Worm (Caenorhabditis elegans): ENCODE measurements around the gene cey-1.

Gene cey-1

DNA sequence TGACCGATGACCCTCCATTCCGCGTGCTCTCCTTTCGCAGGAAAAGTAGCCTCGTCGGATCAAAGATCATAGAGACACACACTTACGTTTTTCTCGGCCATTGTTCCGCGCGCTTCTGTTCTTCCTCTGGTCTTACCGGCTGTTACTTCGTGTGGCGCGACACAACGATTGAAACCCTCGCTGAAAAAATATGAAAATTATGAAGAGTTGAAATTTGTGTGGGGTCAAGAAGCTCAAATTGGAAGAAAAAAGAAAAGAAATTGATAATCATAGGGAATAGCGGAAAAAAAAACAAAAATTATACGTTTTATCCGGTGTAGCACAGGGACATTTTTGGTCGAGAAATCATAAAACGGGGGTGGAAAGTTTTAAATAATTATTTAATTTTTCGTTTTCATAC lies at the start of gene cey-1:
TSS of gene cey-1 (minus strand) at position 180 of the 400 bp plus-strand sequence.
- TF ChIP-seq nhr-11 (tag; optimal IDR thresholded peaks at IDR 0.05), result no peak
- no peak for TF ChIP-seq nhr-43 (tag; optimal IDR thresholded peaks at IDR 0.05; ENCODE audit: poor library complexity, severe bottlenecking)
- no peak for TF ChIP-seq nhr-28 (tag; optimal IDR thresholded peaks at IDR 0.05)
- no peak for TF ChIP-seq egl-5 (tag; optimal IDR thresholded peaks at IDR 0.05)
- no peak for TF ChIP-seq elt-3 (tag; optimal IDR thresholded peaks at IDR 0.05)
- TF ChIP-seq hmg-11 (tag; optimal IDR thresholded peaks at IDR 0.05), result no peak
- TF ChIP-seq ceh-9 (tag; optimal IDR thresholded peaks at IDR 0.05), result no peak
- no peak for TF ChIP-seq egl-27 (tag; optimal IDR thresholded peaks at IDR 0.05)
- TF ChIP-seq daf-12 (tag; optimal IDR thresholded peaks at IDR 0.05), result no peak

DNA sequence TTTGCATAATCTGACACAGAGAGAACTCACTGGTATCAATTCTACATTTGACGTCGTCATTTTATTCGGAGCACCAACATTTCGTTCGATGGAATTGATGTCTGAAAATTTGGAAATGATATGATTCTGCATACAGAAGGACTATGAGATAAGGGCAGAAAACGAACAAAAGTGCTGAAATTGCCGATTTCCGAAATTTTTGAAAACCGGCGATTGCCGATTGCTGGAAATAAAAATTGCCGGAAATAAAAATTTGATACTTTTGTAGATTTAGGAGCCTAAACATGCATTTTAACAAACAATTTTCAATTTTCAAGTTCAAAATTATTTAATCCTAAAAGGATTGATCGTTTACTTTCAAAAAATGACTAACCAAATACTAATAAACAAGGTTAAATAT lies 48.4 kb upstream of the cey-1 start, which contains the start of gene unc-53:
TSS of gene unc-53 (minus strand) at position 101 of the 400 bp plus-strand sequence.
- TF ChIP-seq ceh-9 (tag; optimal IDR thresholded peaks at IDR 0.05), result no peak

DNA sequence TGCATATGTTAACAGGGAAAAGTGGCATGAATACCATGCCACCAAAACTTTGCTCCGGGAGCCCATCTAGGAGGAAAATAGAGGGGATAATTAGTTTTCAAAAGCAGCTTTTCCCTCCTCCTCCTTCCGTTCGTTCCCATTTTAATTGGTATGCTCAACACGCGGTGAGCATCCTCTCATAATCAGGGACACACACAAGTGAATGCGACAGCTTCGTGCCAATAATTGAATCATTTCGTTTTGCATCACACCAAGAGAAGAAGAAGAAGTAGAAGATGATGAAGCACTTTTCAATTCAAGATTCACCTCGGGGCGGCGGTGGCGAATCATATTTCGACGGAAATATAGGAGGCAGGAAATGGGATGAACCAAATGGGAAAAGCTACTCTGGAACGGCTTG lies 47.1 kb upstream of the cey-1 start:
- no peak for TF ChIP-seq snpc-4 (tag; optimal IDR thresholded peaks at IDR 0.05)
- no peak for TF ChIP-seq nhr-43 (tag; optimal IDR thresholded peaks at IDR 0.05; ENCODE audit: poor library complexity, severe bottlenecking)
- TF ChIP-seq ztf-4 (tag; optimal IDR thresholded peaks at IDR 0.05), result no peak
- TF ChIP-seq ZK546.5 (tag; optimal IDR thresholded peaks at IDR 0.05), result no peak
- no peak for TF ChIP-seq nhr-12 (tag; optimal IDR thresholded peaks at IDR 0.05)
- TF ChIP-seq elt-2 (tag; optimal IDR thresholded peaks at IDR 0.05), result no peak
- no peak for TF ChIP-seq eor-1 (tag; optimal IDR thresholded peaks at IDR 0.05)
- no peak for TF ChIP-seq lsy-12 (tag; optimal IDR thresholded peaks at IDR 0.05)
- no peak for TF ChIP-seq nhr-76 (tag; optimal IDR thresholded peaks at IDR 0.05)
- no peak for TF ChIP-seq jun-1 (tag; optimal IDR thresholded peaks at IDR 0.05)
- TF ChIP-seq nhr-237 (tag; optimal IDR thresholded peaks at IDR 0.05), result no peak
- no peak for TF ChIP-seq daf-12 (tag; optimal IDR thresholded peaks at IDR 0.05)

DNA sequence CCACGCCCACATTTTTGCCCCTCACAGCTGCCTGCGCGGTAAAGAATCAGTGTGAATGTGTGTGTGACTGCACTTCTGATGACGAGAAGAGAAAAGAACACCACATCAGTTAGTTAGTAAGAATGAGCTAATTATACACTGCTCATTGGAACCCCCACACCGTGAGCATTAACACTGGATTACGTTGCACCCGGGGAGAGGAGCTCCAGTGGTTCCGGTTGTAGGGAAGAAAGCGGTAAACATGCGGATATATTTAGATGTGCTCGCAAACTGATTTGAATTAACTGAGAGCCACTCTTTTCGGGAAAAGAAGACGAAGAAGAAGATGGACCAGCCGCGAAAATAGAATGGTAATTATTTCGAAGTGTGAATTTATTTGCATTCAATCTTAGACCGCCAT lies 45.8 kb upstream of the cey-1 start:
- TF ChIP-seq sea-2 (GFP tag; optimal IDR thresholded peaks at IDR 0.05), result no peak
- no peak for TF ChIP-seq daf-12 (tag; optimal IDR thresholded peaks at IDR 0.05)
- no peak for TF ChIP-seq elt-1 (tag; optimal IDR thresholded peaks at IDR 0.05)
- TF ChIP-seq fkh-2 (tag; optimal IDR thresholded peaks at IDR 0.05), result no peak
- no peak for TF ChIP-seq egl-5 (tag; optimal IDR thresholded peaks at IDR 0.05)
- TF ChIP-seq aly-2 (tag; optimal IDR thresholded peaks at IDR 0.05), result no peak
- no peak for TF ChIP-seq lin-39 (tag; optimal IDR thresholded peaks at IDR 0.05)
- no peak for TF ChIP-seq nhr-12 (tag; optimal IDR thresholded peaks at IDR 0.05)
- no peak for TF ChIP-seq nhr-28 (tag; optimal IDR thresholded peaks at IDR 0.05)
- TF ChIP-seq mdl-1 (tag; optimal IDR thresholded peaks at IDR 0.05), result no peak
- no peak for TF ChIP-seq tbx-2 (tag; optimal IDR thresholded peaks at IDR 0.05)
- TF ChIP-seq nhr-237 (tag; optimal IDR thresholded peaks at IDR 0.05), result no peak
- TF ChIP-seq R02D3.7 (tag; optimal IDR thresholded peaks at IDR 0.05), result no peak
- no peak for TF ChIP-seq nhr-11 (tag; optimal IDR thresholded peaks at IDR 0.05)
- TF ChIP-seq ceh-9 (tag; optimal IDR thresholded peaks at IDR 0.05), result no peak

DNA sequence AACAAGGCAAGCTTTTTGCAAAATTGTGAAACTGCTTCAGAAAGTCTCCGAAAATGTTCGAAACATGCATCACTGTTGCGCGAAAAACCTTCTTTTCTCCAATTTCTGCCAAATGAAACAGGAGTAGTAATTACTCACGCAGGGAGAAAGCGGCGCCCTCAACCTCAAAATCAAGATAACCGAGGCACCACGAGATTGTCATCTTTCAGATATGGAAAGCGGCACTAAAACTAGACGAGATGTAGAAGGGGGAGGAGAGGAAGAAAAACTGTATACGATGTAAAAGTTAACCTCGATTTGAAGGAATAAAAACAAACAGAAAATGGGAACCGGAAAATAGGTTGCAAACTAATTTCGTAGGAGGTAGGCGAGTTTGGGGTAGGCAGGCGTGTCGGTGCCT lies 35.5 kb upstream of the cey-1 start:
- TF ChIP-seq jun-1 (tag; optimal IDR thresholded peaks at IDR 0.05) (no peak), nhr-12 (tag; optimal IDR thresholded peaks at IDR 0.05) (no peak), nhr-237 (tag; optimal IDR thresholded peaks at IDR 0.05) (no peak), nhr-25 (tag; optimal IDR thresholded peaks at IDR 0.05) (peak; percentile 12), elt-1 (tag; optimal IDR thresholded peaks at IDR 0.05) (peak; percentile 82)

DNA sequence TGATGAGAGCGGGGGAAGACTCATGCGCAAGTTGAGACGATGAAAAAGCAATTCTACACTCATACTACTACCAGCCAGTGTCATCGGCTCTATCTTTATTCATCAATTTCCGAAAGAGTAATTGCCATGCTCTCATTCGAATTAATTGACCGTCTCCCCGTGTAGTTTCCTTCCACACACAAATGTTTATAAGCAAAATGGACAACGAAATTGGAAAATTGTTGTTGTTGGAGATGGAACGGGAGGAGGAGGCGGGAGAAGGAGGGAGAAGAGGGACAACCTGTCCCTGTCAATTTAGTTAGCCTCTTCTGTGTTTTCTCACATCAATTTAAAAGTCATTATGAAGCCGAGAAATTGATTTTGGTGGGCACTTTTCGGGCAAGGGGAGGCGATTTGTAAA lies 31.6 kb upstream of the cey-1 start:
- no peak for TF ChIP-seq nhr-67 (tag; optimal IDR thresholded peaks at IDR 0.05)
- TF ChIP-seq lin-39 (tag; optimal IDR thresholded peaks at IDR 0.05), result no peak
- no peak for TF ChIP-seq eor-1 (tag; optimal IDR thresholded peaks at IDR 0.05)
- TF ChIP-seq mdl-1 (tag; optimal IDR thresholded peaks at IDR 0.05), result no peak

DNA sequence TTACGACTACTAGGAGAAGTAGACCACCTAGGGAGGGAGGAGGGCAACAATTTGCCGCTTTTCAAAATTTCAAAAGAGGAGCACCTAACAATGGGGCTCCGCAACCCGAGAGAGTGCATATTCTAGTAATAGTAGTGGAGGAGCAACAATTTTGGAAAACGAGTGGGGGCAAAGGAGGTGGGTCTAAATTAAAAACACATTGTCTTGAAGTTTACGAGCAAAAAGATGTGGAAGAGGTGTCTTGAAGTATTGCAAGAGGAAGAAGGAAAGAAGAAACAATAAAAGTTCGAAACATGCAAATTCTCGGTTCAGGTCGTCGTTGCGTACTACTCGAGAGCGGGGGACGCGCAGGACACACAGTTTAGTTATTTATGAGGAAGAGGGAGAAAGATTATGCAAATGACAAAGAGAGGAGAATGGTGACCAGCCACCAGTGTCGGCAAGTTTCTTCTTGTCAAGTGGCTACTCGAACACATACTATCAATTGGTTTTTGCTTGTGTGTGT lies 23.2 kb upstream of the cey-1 start:
- TF ChIP-seq skn-1 (tag; optimal IDR thresholded peaks at IDR 0.05) (no peak), unc-39 (tag; optimal IDR thresholded peaks at IDR 0.05) (no peak), mdl-1 (tag; optimal IDR thresholded peaks at IDR 0.05) (no peak), eor-1 (tag; optimal IDR thresholded peaks at IDR 0.05) (no peak), sea-2 (GFP tag; optimal IDR thresholded peaks at IDR 0.05) (no peak), jun-1 (tag; optimal IDR thresholded peaks at IDR 0.05) (no peak), egl-5 (tag; optimal IDR thresholded peaks at IDR 0.05) (no peak), lsy-12 (tag; optimal IDR thresholded peaks at IDR 0.05) (no peak), nhr-67 (tag; optimal IDR thresholded peaks at IDR 0.05) (no peak), ama-1 (optimal IDR thresholded peaks at IDR 0.05) (no peak), snpc-4 (tag; optimal IDR thresholded peaks at IDR 0.05) (no peak), ceh-9 (tag; optimal IDR thresholded peaks at IDR 0.05) (no peak), nhr-77 (tag; optimal IDR thresholded peaks at IDR 0.05) (no peak), lin-39 (tag; optimal IDR thresholded peaks at IDR 0.05) (no peak), nhr-237 (tag; optimal IDR thresholded peaks at IDR 0.05) (no peak), nhr-23 (tag; optimal IDR thresholded peaks at IDR 0.05) (no peak), egl-27 (tag; optimal IDR thresholded peaks at IDR 0.05) (no peak), ceh-82 (tag; optimal IDR thresholded peaks at IDR 0.05) (no peak), aly-2 (tag; optimal IDR thresholded peaks at IDR 0.05) (no peak)

Measured in whole organism, L3 larva.